Worm (Caenorhabditis elegans): ENCODE results near the gene C55A1.6.

C55A1.6 gene

DNA sequence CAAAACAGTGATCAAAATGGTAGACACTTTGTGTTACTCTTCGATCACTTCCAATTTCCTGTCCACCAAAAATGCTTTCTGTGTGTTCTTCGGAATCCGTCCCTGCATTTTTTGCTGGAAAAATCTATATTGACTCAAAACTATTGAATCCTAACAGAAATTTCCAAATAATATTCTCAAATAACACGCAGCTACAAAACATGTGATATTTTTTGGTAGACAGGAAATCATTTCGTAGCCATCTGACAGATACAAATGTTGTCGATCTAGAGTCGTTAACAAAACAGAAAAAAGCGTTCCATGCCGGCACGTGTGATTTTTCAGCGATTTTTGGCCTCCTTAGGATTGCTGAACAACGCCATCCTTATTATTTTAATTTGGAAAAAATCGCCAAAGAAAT, 34.9 kb upstream of the C55A1.6 start, which contains the start of gene str-263:
Gene str-263 (plus strand): TSS at position 301 of the 400 bp plus-strand sequence.
- TF ChIP-seq pha-4 (tag; optimal IDR thresholded peaks at IDR 0.05) (no peak), nhr-2 (tag; optimal IDR thresholded peaks at IDR 0.05) (no peak), ces-1 (GFP tag; optimal IDR thresholded peaks at IDR 0.05) (no peak), elt-1 (tag; optimal IDR thresholded peaks at IDR 0.05; ENCODE audit: borderline replicate concordance, insufficient read depth) (no peak), ceh-43 (GFP tag; optimal IDR thresholded peaks at IDR 0.05) (no peak)

DNA sequence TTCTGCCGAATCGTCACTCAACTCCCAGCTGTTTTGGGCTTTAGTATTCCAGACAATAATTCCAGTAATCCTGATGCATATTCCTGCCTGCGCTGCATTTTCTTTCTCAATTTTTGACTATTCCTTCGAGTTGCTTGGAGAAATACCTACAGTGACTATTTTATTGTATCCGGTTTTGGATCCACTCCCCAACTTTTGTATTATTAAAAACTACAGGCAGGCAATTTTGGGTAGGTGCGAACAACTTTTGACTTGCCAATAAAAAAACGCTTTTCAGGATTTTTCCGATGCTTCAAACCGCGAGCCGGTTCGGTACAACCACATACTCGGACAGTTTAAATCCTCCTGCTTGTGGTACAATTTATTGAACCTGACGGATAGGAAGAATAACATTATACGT, 33.3 kb upstream of the C55A1.6 start:
- TF ChIP-seq unc-39 (tag; optimal IDR thresholded peaks at IDR 0.05) = no peak
- no peak for TF ChIP-seq bed-3 (GFP tag; optimal IDR thresholded peaks at IDR 0.05)
- no peak for TF ChIP-seq unc-62 (GFP tag; optimal IDR thresholded peaks at IDR 0.05)
- TF ChIP-seq elt-3 (tag; optimal IDR thresholded peaks at IDR 0.05) = no peak
- no peak for TF ChIP-seq lsy-2 (tag; optimal IDR thresholded peaks at IDR 0.05)
- TF ChIP-seq unc-120 (tag; optimal IDR thresholded peaks at IDR 0.05; ENCODE audit: poor library complexity, severe bottlenecking) = no peak
- no peak for TF ChIP-seq ztf-11 (tag; optimal IDR thresholded peaks at IDR 0.05)
- TF ChIP-seq hlh-1 (tag; optimal IDR thresholded peaks at IDR 0.05) = no peak
- TF ChIP-seq elt-1 (tag; optimal IDR thresholded peaks at IDR 0.05; ENCODE audit: borderline replicate concordance, insufficient read depth) = no peak
- TF ChIP-seq nhr-12 (tag; optimal IDR thresholded peaks at IDR 0.05) = no peak
- TF ChIP-seq pha-4 (tag; optimal IDR thresholded peaks at IDR 0.05) = no peak
- TF ChIP-seq nhr-76 (tag; optimal IDR thresholded peaks at IDR 0.05) = no peak
- no peak for TF ChIP-seq mls-2 (tag; optimal IDR thresholded peaks at IDR 0.05)

DNA sequence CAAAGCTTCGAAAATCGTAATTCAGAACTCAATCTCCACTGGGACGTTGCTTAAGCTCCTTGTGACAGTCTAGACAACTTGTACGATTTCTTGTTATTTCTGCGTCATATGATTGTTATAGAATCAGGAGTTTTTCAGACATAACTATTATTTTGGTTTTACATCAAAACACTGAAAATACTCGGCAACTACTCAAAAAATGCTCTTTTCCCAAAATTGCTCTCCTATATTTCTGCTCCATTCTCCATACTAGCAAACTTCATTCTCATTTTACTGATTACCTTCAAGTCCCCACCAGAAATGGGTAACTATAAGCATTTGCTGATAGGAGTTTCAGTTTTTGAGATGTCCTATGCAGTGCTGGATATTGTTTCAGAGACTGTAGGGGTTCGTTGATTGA, 26.3 kb upstream of the C55A1.6 start, which contains the start of gene C55A1.1:
Gene C55A1.1 (plus strand): TSS at position 301 of the 400 bp plus-strand sequence.
- TF ChIP-seq cnd-1 (tag; optimal IDR thresholded peaks at IDR 0.05) = no peak
- no peak for TF ChIP-seq nhr-2 (tag; optimal IDR thresholded peaks at IDR 0.05)
- no peak for TF ChIP-seq nhr-28 (tag; optimal IDR thresholded peaks at IDR 0.05)
- TF ChIP-seq ham-2 (GFP tag; optimal IDR thresholded peaks at IDR 0.05) = no peak
- TF ChIP-seq zip-8 (tag; optimal IDR thresholded peaks at IDR 0.05) = no peak
- no peak for TF ChIP-seq lin-32 (GFP tag; optimal IDR thresholded peaks at IDR 0.05)
- no peak for TF ChIP-seq ces-1 (GFP tag; optimal IDR thresholded peaks at IDR 0.05)
- TF ChIP-seq tbx-8 (GFP tag; optimal IDR thresholded peaks at IDR 0.05) = no peak
- no peak for TF ChIP-seq nhr-12 (tag; optimal IDR thresholded peaks at IDR 0.05)
- TF ChIP-seq unc-120 (tag; optimal IDR thresholded peaks at IDR 0.05; ENCODE audit: poor library complexity, severe bottlenecking) = no peak
- TF ChIP-seq lin-13 (tag; optimal IDR thresholded peaks at IDR 0.05) = no peak
- TF ChIP-seq sptf-1 (tag; optimal IDR thresholded peaks at IDR 0.05) = no peak
- no peak for TF ChIP-seq drap-1 (GFP tag; optimal IDR thresholded peaks at IDR 0.05)
- TF ChIP-seq ceh-43 (GFP tag; optimal IDR thresholded peaks at IDR 0.05) = no peak
- TF ChIP-seq hlh-1 (tag; optimal IDR thresholded peaks at IDR 0.05) = no peak
- no peak for TF ChIP-seq mab-5 (tag; optimal IDR thresholded peaks at IDR 0.05)
- TF ChIP-seq snpc-4 (tag; optimal IDR thresholded peaks at IDR 0.05) = no peak
- TF ChIP-seq elt-3 (tag; optimal IDR thresholded peaks at IDR 0.05) = no peak

DNA sequence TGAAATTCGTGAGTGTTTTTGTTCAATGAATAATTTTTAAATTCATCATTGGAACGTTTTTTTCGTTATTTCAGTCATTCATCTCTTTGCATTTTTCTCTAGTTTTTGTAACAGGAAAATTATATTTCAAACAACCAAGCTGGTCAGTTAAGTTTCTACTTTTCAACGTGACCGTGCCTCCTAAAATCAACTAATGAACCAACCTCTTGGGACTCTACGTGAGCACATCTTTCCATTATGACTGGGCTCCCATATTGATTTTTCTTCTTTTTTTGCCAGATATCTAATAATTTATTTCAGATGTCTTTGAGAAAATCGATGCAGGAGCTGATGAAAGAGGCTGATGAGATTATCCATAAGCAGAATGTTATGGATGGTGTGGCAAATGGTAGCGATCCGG, 22.3 kb upstream of the C55A1.6 start, which contains the start of gene C55A1.11:
Gene C55A1.11 (plus strand): TSS at position 301 of the 400 bp plus-strand sequence.
- TF ChIP-seq unc-120 (tag; optimal IDR thresholded peaks at IDR 0.05; ENCODE audit: poor library complexity, severe bottlenecking) = no peak
- no peak for TF ChIP-seq elt-1 (tag; optimal IDR thresholded peaks at IDR 0.05; ENCODE audit: borderline replicate concordance, insufficient read depth)
- TF ChIP-seq mep-1 (tag; optimal IDR thresholded peaks at IDR 0.05) = no peak
- TF ChIP-seq elt-3 (tag; optimal IDR thresholded peaks at IDR 0.05) = no peak
- no peak for TF ChIP-seq nhr-237 (tag; optimal IDR thresholded peaks at IDR 0.05)
- no peak for TF ChIP-seq cnd-1 (tag; optimal IDR thresholded peaks at IDR 0.05)
- no peak for TF ChIP-seq hlh-1 (tag; optimal IDR thresholded peaks at IDR 0.05)
- TF ChIP-seq lin-32 (GFP tag; optimal IDR thresholded peaks at IDR 0.05) = no peak
- no peak for TF ChIP-seq lsy-2 (tag; optimal IDR thresholded peaks at IDR 0.05)
- TF ChIP-seq bed-3 (GFP tag; optimal IDR thresholded peaks at IDR 0.05) = no peak
- TF ChIP-seq zip-8 (tag; optimal IDR thresholded peaks at IDR 0.05) = no peak
- no peak for TF ChIP-seq tbx-8 (GFP tag; optimal IDR thresholded peaks at IDR 0.05)
- TF ChIP-seq nhr-28 (tag; optimal IDR thresholded peaks at IDR 0.05) = no peak
- no peak for TF ChIP-seq drap-1 (GFP tag; optimal IDR thresholded peaks at IDR 0.05)
- TF ChIP-seq flh-1 (GFP tag; optimal IDR thresholded peaks at IDR 0.05) = no peak
- no peak for TF ChIP-seq nhr-2 (tag; optimal IDR thresholded peaks at IDR 0.05)
- no peak for TF ChIP-seq mls-2 (tag; optimal IDR thresholded peaks at IDR 0.05)
- no peak for TF ChIP-seq nhr-76 (tag; optimal IDR thresholded peaks at IDR 0.05)
- TF ChIP-seq ham-2 (GFP tag; optimal IDR thresholded peaks at IDR 0.05) = no peak
- TF ChIP-seq unc-39 (tag; optimal IDR thresholded peaks at IDR 0.05) = no peak

ce11 chrV:15629543-15629942, 18.3 kb upstream of the C55A1.6 start, which contains the start of gene str-248:
TSS of gene str-248 (minus strand) at chrV:15629643.
- TF ChIP-seq lsy-2 (tag; optimal IDR thresholded peaks at IDR 0.05) (no peak), pha-4 (tag; optimal IDR thresholded peaks at IDR 0.05) (no peak)
